Fruit fly (Drosophila melanogaster) whole organism, embryonic: Measurements from ENCODE around the gene Lipt2.

ENCODE experiments used
- Atf3 ChIP-seq: fragments of 200-800 bp; sonication (Bioruptor generic); optimal IDR thresholded peaks from 3 replicates; lab custom pipeline; 2016; ENCODE audit warnings: missing biosample characterization, missing genetic modification characterization
- Awh ChIP-seq: fragments of 200-800 bp; sonication (Bioruptor generic); IDR thresholded peaks from 2 replicates; pipeline ENCODE4, ENCODE4 v1.3.6; 2022; ENCODE audit warnings: missing biosample characterization, missing genetic modification characterization
- B-H1 ChIP-seq: fragments of 200-800 bp; sonication (Bioruptor generic); IDR thresholded peaks from 3 replicates; pipeline ENCODE4 v1.3.6; 2022; ENCODE audit warnings: missing biosample characterization, missing genetic modification characterization
- Bgb ChIP-seq: fragments of 200-800 bp; sonication (Bioruptor generic); IDR thresholded peaks from 2 replicates; pipeline ENCODE4 v1.3.6; 2022; ENCODE audit warnings: missing biosample characterization, missing genetic modification characterization; ENCODE audit not compliant: partially characterized antibody
- CG10267 ChIP-seq: fragments of 200-800 bp; sonication (Bioruptor generic); optimal IDR thresholded peaks from 2 replicates; lab custom pipeline; 2018; ENCODE audit warnings: missing biosample characterization, mild to moderate bottlenecking, missing genetic modification characterization, moderate library complexity
- CG10431 ChIP-seq: fragments of 200-800 bp; sonication (Bioruptor generic); optimal IDR thresholded peaks from 3 replicates; lab custom pipeline; 2018; ENCODE audit warnings: missing biosample characterization, mild to moderate bottlenecking, missing genetic modification characterization
- CG10654 ChIP-seq: fragments of 200-800 bp; sonication (Bioruptor generic); optimal IDR thresholded peaks from 2 replicates; lab custom pipeline; 2016; ENCODE audit warnings: missing biosample characterization, missing genetic modification characterization
- CG10979 ChIP-seq: fragments of 200-800 bp; sonication (Bioruptor generic); optimal IDR thresholded peaks from 2 replicates; lab custom pipeline; 2018; ENCODE audit warnings: missing biosample characterization, mild to moderate bottlenecking, missing genetic modification characterization, moderate library complexity
- CG11723 ChIP-seq: fragments of 200-800 bp; sonication (Bioruptor generic); optimal IDR thresholded peaks from 2 replicates; lab custom pipeline; 2017; ENCODE audit warnings: missing biosample characterization, mild to moderate bottlenecking, missing genetic modification characterization
- CG12104 ChIP-seq: fragments of 200-800 bp; sonication (Bioruptor generic); optimal IDR thresholded peaks from 3 replicates; lab custom pipeline; 2016; ENCODE audit warnings: missing biosample characterization, missing genetic modification characterization
- CG12299 ChIP-seq: fragments of 200-800 bp; sonication (Bioruptor generic); optimal IDR thresholded peaks from 2 replicates; lab custom pipeline; 2018; ENCODE audit warnings: missing biosample characterization, mild to moderate bottlenecking, missing genetic modification characterization
- CG13424 ChIP-seq: fragments of 200-800 bp; sonication (Bioruptor generic); optimal IDR thresholded peaks from 2 replicates; lab custom pipeline; 2019; ENCODE audit warnings: missing biosample characterization, mild to moderate bottlenecking, missing genetic modification characterization, moderate library complexity
- CG14050 ChIP-seq: fragments of 200-800 bp; sonication (Bioruptor generic); IDR thresholded peaks from 3 replicates; pipeline ENCODE4 v1.3.6; 2022; ENCODE audit warnings: missing biosample characterization, missing genetic modification characterization
- CG14441 ChIP-seq: fragments of 200-800 bp; sonication (Bioruptor generic); IDR thresholded peaks from 2 replicates; pipeline ENCODE4 v1.3.6; 2022; ENCODE audit warnings: missing biosample characterization, missing genetic modification characterization
- CG15073 ChIP-seq: fragments of 200-800 bp; sonication (Bioruptor generic); optimal IDR thresholded peaks from 2 replicates; lab custom pipeline; 2016; ENCODE audit warnings: missing biosample characterization, missing genetic modification characterization
- CG18262 ChIP-seq: fragments of 200-800 bp; optimal IDR thresholded peaks from 3 replicates; lab custom pipeline; 2019; ENCODE audit warnings: missing biosample characterization, mild to moderate bottlenecking, missing genetic modification characterization, moderate library complexity
- CG4707 ChIP-seq: fragments of 200-800 bp; sonication (Bioruptor generic); optimal IDR thresholded peaks from 2 replicates; lab custom pipeline; 2018; ENCODE audit warnings: missing biosample characterization, mild to moderate bottlenecking, missing genetic modification characterization, moderate library complexity
- CG5245 ChIP-seq: fragments of 200-800 bp; sonication (Bioruptor generic); optimal IDR thresholded peaks from 3 replicates; lab custom pipeline; 2016; ENCODE audit warnings: missing biosample characterization, missing genetic modification characterization
- CG5953 ChIP-seq: fragments of 200-800 bp; sonication (Bioruptor generic); IDR thresholded peaks from 2 replicates; pipeline ENCODE4 v1.3.6; 2022; ENCODE audit warnings: missing biosample characterization, missing genetic modification characterization
- CG7271 ChIP-seq: fragments of 200-800 bp; sonication (Bioruptor generic); optimal IDR thresholded peaks from 2 replicates; lab custom pipeline; 2018; ENCODE audit warnings: missing biosample characterization, mild to moderate bottlenecking, missing genetic modification characterization, moderate library complexity
- CG7928 ChIP-seq: fragments of 200-800 bp; sonication (Bioruptor generic); optimal IDR thresholded peaks from 2 replicates; lab custom pipeline; 2017; ENCODE audit warnings: missing biosample characterization, mild to moderate bottlenecking, missing genetic modification characterization
- CG8765 ChIP-seq: fragments of 200-800 bp; sonication (Bioruptor generic); IDR thresholded peaks from 2 replicates; pipeline ENCODE4 v1.3.6; 2022; ENCODE audit warnings: missing biosample characterization, missing genetic modification characterization
- Dfd ChIP-seq, 2 experiments: fragments of >200 bp; optimal IDR thresholded peaks; 2 replicates each; lab custom pipeline; 2017; ENCODE audit warnings: missing biosample characterization in 2 of 2, missing genetic modification characterization in 2 of 2
- Doc2 ChIP-seq: fragments of 200-800 bp; sonication (Bioruptor generic); IDR thresholded peaks from 2 replicates; pipeline ENCODE4 v1.3.6; 2022; ENCODE audit warnings: missing biosample characterization, missing genetic modification characterization
- Hey ChIP-seq: fragments of 200-800 bp; sonication (Bioruptor generic); optimal IDR thresholded peaks from 3 replicates; lab custom pipeline; 2018; ENCODE audit warnings: missing biosample characterization, mild to moderate bottlenecking, missing genetic modification characterization
- HmgD ChIP-seq: fragments of 200-800 bp; sonication (Bioruptor generic); optimal IDR thresholded peaks from 3 replicates; lab custom pipeline; 2016; ENCODE audit warnings: missing biosample characterization, missing genetic modification characterization
- HmgZ ChIP-seq: fragments of 200-800 bp; sonication (Bioruptor generic); optimal IDR thresholded peaks from 2 replicates; lab custom pipeline; 2018; ENCODE audit warnings: missing biosample characterization, mild to moderate bottlenecking, missing genetic modification characterization
- Lim3 ChIP-seq: fragments of 200-800 bp; sonication (Bioruptor generic); IDR thresholded peaks from 2 replicates; pipeline ENCODE4 v1.3.6; 2022; ENCODE audit warnings: missing biosample characterization, missing genetic modification characterization
- MTF-1 ChIP-seq: fragments of 200-800 bp; sonication (Bioruptor generic); optimal IDR thresholded peaks from 2 replicates; lab custom pipeline; 2018; ENCODE audit warnings: missing biosample characterization, mild to moderate bottlenecking, missing genetic modification characterization, borderline replicate concordance
- NC2α ChIP-seq: fragments of 200-800 bp; sonication (Bioruptor generic); optimal IDR thresholded peaks from 2 replicates; lab custom pipeline; 2016; ENCODE audit warnings: missing biosample characterization, missing genetic modification characterization
- Spps ChIP-seq: fragments of 200-800 bp; sonication (Bioruptor generic); optimal IDR thresholded peaks from 2 replicates; lab custom pipeline; 2018; ENCODE audit warnings: missing biosample characterization, mild to moderate bottlenecking, missing genetic modification characterization
- Ssrp ChIP-seq: fragments of 200-800 bp; sonication (Bioruptor generic); optimal IDR thresholded peaks from 2 replicates; lab custom pipeline; 2018; ENCODE audit warnings: missing biosample characterization, mild to moderate bottlenecking, missing genetic modification characterization, moderate library complexity
- amos ChIP-seq: fragments of 200-800 bp; sonication (Bioruptor generic); IDR thresholded peaks from 2 replicates; pipeline ENCODE4 v1.3.6; 2022; ENCODE audit warnings: missing biosample characterization, missing genetic modification characterization; ENCODE audit not compliant: partially characterized antibody
- bowl ChIP-seq: fragments of 200-800 bp; sonication (Bioruptor generic); IDR thresholded peaks from 2 replicates; pipeline ENCODE4 v1.3.6; 2022; ENCODE audit warnings: missing biosample characterization, missing genetic modification characterization
- crc ChIP-seq: fragments of 200-800 bp; sonication (Bioruptor generic); optimal IDR thresholded peaks from 2 replicates; lab custom pipeline; 2016; ENCODE audit warnings: missing biosample characterization, missing genetic modification characterization
- ems ChIP-seq: fragments of 200-800 bp; sonication (Bioruptor generic); optimal IDR thresholded peaks from 3 replicates; lab custom pipeline; 2016; ENCODE audit warnings: missing biosample characterization, missing genetic modification characterization
- ewg ChIP-seq: fragments of 200-800 bp; sonication (Bioruptor generic); optimal IDR thresholded peaks from 3 replicates; lab custom pipeline; 2017; ENCODE audit warnings: mild to moderate bottlenecking, missing biosample characterization, missing genetic modification reagents, missing genetic modification characterization
- exex ChIP-seq: fragments of 200-800 bp; sonication (Bioruptor generic); optimal IDR thresholded peaks from 4 replicates; lab custom pipeline; 2018; ENCODE audit warnings: missing biosample characterization, mild to moderate bottlenecking, missing genetic modification characterization, moderate library complexity
- fd102C ChIP-seq: fragments of 200-800 bp; sonication (Bioruptor generic); optimal IDR thresholded peaks from 2 replicates; lab custom pipeline; 2018; ENCODE audit warnings: missing biosample characterization, mild to moderate bottlenecking, missing genetic modification characterization, moderate library complexity
- gcm ChIP-seq: fragments of 200-800 bp; sonication (Bioruptor generic); optimal IDR thresholded peaks from 2 replicates; lab custom pipeline; 2019; ENCODE audit warnings: missing biosample characterization, mild to moderate bottlenecking, missing genetic modification characterization, moderate library complexity
- gem ChIP-seq: fragments of 200-800 bp; sonication (Bioruptor generic); optimal IDR thresholded peaks from 2 replicates; lab custom pipeline; 2019; ENCODE audit warnings: missing biosample characterization, mild to moderate bottlenecking, missing genetic modification characterization, moderate library complexity
- gsb ChIP-seq: fragments of 200-800 bp; sonication (Bioruptor generic); IDR thresholded peaks from 2 replicates; pipeline ENCODE4 v1.3.6; 2022; ENCODE audit warnings: missing biosample characterization, missing genetic modification characterization
- jumu ChIP-seq: fragments of 200-800 bp; sonication (Bioruptor generic); optimal IDR thresholded peaks from 3 replicates; lab custom pipeline; 2016; ENCODE audit warnings: missing biosample characterization, missing genetic modification characterization
- luna ChIP-seq: fragments of 200-800 bp; sonication (Bioruptor generic); optimal IDR thresholded peaks from 2 replicates; lab custom pipeline; 2016; ENCODE audit warnings: missing biosample characterization, missing genetic modification characterization
- mld ChIP-seq: fragments of 200-800 bp; sonication (Bioruptor generic); IDR thresholded peaks from 3 replicates; pipeline ENCODE4 v1.3.6; 2022; ENCODE audit warnings: missing biosample characterization, missing genetic modification characterization; ENCODE audit not compliant: partially characterized antibody
- pita ChIP-seq: fragments of 200-800 bp; sonication (Bioruptor generic); optimal IDR thresholded peaks from 2 replicates; lab custom pipeline; 2017; ENCODE audit warnings: missing biosample characterization, mild to moderate bottlenecking, missing genetic modification characterization
- pzg ChIP-seq: fragments of 200-800 bp; sonication (Bioruptor generic); optimal IDR thresholded peaks from 3 replicates; lab custom pipeline; 2018; ENCODE audit warnings: missing biosample characterization, mild to moderate bottlenecking, missing genetic modification characterization, moderate library complexity
- shn ChIP-seq: fragments of 200-800 bp; sonication (Bioruptor generic); optimal IDR thresholded peaks from 3 replicates; lab custom pipeline; 2016; ENCODE audit warnings: missing biosample characterization, missing genetic modification characterization
- sim ChIP-seq: fragments of 200-800 bp; sonication (Bioruptor generic); IDR thresholded peaks from 2 replicates; pipeline ENCODE4 v1.3.6; 2022; ENCODE audit warnings: missing biosample characterization, missing genetic modification characterization

Lipt2 gene

dm6 chr3R:4428585-4429464, 8.3 kb downstream of the Lipt2 start, which contains the start of gene srl (continued):
- no peak for TF ChIP-seq Spps (tag; lab: Kevin White, UChicago)
- TF ChIP-seq HmgD (GFP tag; lab: Kevin White, UChicago): peak; percentile 52
- no peak for TF ChIP-seq CG10431 (GFP tag; lab: Kevin White, UChicago)
- TF ChIP-seq MTF-1 (GFP tag; lab: Kevin White, UChicago): peak; percentile 11
- TF ChIP-seq pita (GFP tag; lab: Kevin White, UChicago): no peak
- no peak for TF ChIP-seq Atf3
- no peak for TF ChIP-seq Awh (GFP tag; lab: Robert Waterston, UW)
- TF ChIP-seq CG11723: no peak
- TF ChIP-seq luna (GFP tag; lab: Kevin White, UChicago): no peak
- TF ChIP-seq jumu: peak; percentile 15
- TF ChIP-seq CG14050: no peak
- TF ChIP-seq Hey (tag; lab: Kevin White, UChicago): no peak
- TF ChIP-seq CG4707: no peak
- 0 out of 2 replicates have a peak, but pooled peaks have one; percentile 25 for TF ChIP-seq Bgb
- TF ChIP-seq CG8765 (GFP tag; lab: Robert Waterston, UW): no peak
- no peak for TF ChIP-seq CG5245 (GFP tag; lab: Kevin White, UChicago)
- TF ChIP-seq CG7928 (GFP tag; lab: Kevin White, UChicago): no peak
- peak; percentile 39; the same call in 1 of the 2 replicates for TF ChIP-seq amos (GFP tag; lab: Robert Waterston, UW)
- TF ChIP-seq mld: no peak
- TF ChIP-seq gsb (GFP tag; lab: Robert Waterston, UW): no peak
- no peak for TF ChIP-seq sim
- TF ChIP-seq CG12299 (tag; lab: Kevin White, UChicago): no peak
- peak; percentile 14 for TF ChIP-seq gcm (GFP tag; lab: Kevin White, UChicago)
- TF ChIP-seq ewg (GFP tag; lab: Kevin White, UChicago): no peak
- TF ChIP-seq CG15073 (GFP tag; lab: Kevin White, UChicago): no peak
- no peak for TF ChIP-seq crc
- TF ChIP-seq Doc2: no peak
- TF ChIP-seq CG10979 (tag; lab: Kevin White, UChicago): peak; percentile 8
- TF ChIP-seq CG13424 (tag; lab: Kevin White, UChicago): no peak
- no peak for TF ChIP-seq Dfd (GFP tag; optimal IDR thresholded peaks at IDR 0.05; lab: Kevin White, UChicago)
- peak; percentile 23 for TF ChIP-seq shn
- TF ChIP-seq CG10267 (tag; lab: Kevin White, UChicago): peak; percentile 22
- no peak for TF ChIP-seq B-H1
- no peak for TF ChIP-seq fd102C
- peak; percentile 95 for TF ChIP-seq pzg (GFP tag; lab: Kevin White, UChicago)
- TF ChIP-seq NC2α (GFP tag; lab: Kevin White, UChicago): no peak
- no peak for TF ChIP-seq CG14441
- TF ChIP-seq Lim3 (GFP tag; lab: Robert Waterston, UW): no peak
- TF ChIP-seq gem (tag; lab: Kevin White, UChicago): no peak
- TF ChIP-seq CG12104: no peak
- TF ChIP-seq Ssrp (tag; lab: Kevin White, UChicago): no peak
- TF ChIP-seq ems (GFP tag; lab: Kevin White, UChicago): no peak
- TF ChIP-seq exex: no peak
- TF ChIP-seq CG18262: no peak
- TF ChIP-seq HmgZ: peak; percentile 51
- TF ChIP-seq bowl (GFP tag; lab: Robert Waterston, UW): no peak
- TF ChIP-seq CG5953: no peak
- TF ChIP-seq CG7271: no peak
- no peak for TF ChIP-seq CG10654 (GFP tag; lab: Kevin White, UChicago)
